Fruit fly (Drosophila melanogaster) whole organism, embryonic: Measurements from ENCODE around the gene Cad88C.
A peak's percentile ranks its signal among the peaks of the same experiment; 100 is the strongest.

Source experiments
- Ada2b ChIP-seq: fragments of 200-800 bp; sonication (Bioruptor generic); IDR thresholded peaks from 2 replicates; pipeline ENCODE4 v1.3.6; 2022; ENCODE audit warnings: missing biosample characterization, missing genetic modification characterization
- Adf1 ChIP-seq: fragments of 200-800 bp; sonication (Bioruptor generic); IDR thresholded peaks from 2 replicates; pipeline ENCODE4 v1.3.6; 2022; ENCODE audit warnings: missing biosample characterization, missing genetic modification characterization
- Bdp1 ChIP-seq: fragments of 200-800 bp; sonication (Bioruptor generic); optimal IDR thresholded peaks from 3 replicates; lab custom pipeline; 2016; ENCODE audit warnings: missing biosample characterization, missing genetic modification characterization
- CG10147 ChIP-seq: fragments of 200-800 bp; sonication (Bioruptor generic); optimal IDR thresholded peaks from 2 replicates; lab custom pipeline; 2019; ENCODE audit warnings: missing biosample characterization, mild to moderate bottlenecking, missing genetic modification characterization, moderate library complexity
- CG10565 ChIP-seq: fragments of 200-800 bp; sonication (Bioruptor generic); optimal IDR thresholded peaks from 3 replicates; lab custom pipeline; 2016; ENCODE audit warnings: missing biosample characterization, mild to moderate bottlenecking, missing genetic modification characterization
- CG12071 ChIP-seq: fragments of 200-800 bp; sonication (Bioruptor generic); optimal IDR thresholded peaks from 3 replicates; lab custom pipeline; 2018; ENCODE audit warnings: missing biosample characterization, mild to moderate bottlenecking, missing genetic modification characterization
- CG12104 ChIP-seq: fragments of 200-800 bp; sonication (Bioruptor generic); optimal IDR thresholded peaks from 3 replicates; lab custom pipeline; 2016; ENCODE audit warnings: missing biosample characterization, missing genetic modification characterization
- CG13424 ChIP-seq: fragments of 200-800 bp; sonication (Bioruptor generic); optimal IDR thresholded peaks from 2 replicates; lab custom pipeline; 2019; ENCODE audit warnings: missing biosample characterization, mild to moderate bottlenecking, missing genetic modification characterization, moderate library complexity
- CG14050 ChIP-seq: fragments of 200-800 bp; sonication (Bioruptor generic); IDR thresholded peaks from 3 replicates; pipeline ENCODE4 v1.3.6; 2022; ENCODE audit warnings: missing biosample characterization, missing genetic modification characterization
- CG15479 ChIP-seq: fragments of 200-800 bp; sonication (Bioruptor generic); optimal IDR thresholded peaks from 3 replicates; lab custom pipeline; 2019; ENCODE audit warnings: missing biosample characterization, mild to moderate bottlenecking, missing genetic modification characterization, moderate library complexity
- CG16813 ChIP-seq: fragments of 200-800 bp; sonication (Bioruptor generic); IDR thresholded peaks from 3 replicates; pipeline ENCODE4 v1.3.6; 2022; ENCODE audit warnings: missing biosample characterization, missing genetic modification characterization; ENCODE audit not compliant: partially characterized antibody
- CG32532 ChIP-seq: fragments of 200-800 bp; sonication (Bioruptor generic); IDR thresholded peaks from 2 replicates; pipeline ENCODE4 v1.3.6; 2022; ENCODE audit warnings: missing biosample characterization, missing genetic modification characterization
- CG33557 ChIP-seq: fragments of 200-800 bp; sonication (Bioruptor generic); optimal IDR thresholded peaks from 2 replicates; lab custom pipeline; 2019; ENCODE audit warnings: missing biosample characterization, mild to moderate bottlenecking, missing genetic modification characterization, moderate library complexity
- CG4360 ChIP-seq: fragments of 200-800 bp; sonication (Bioruptor generic); IDR thresholded peaks from 2 replicates; pipeline ENCODE4 v1.3.6; 2022; ENCODE audit warnings: missing biosample characterization, missing genetic modification characterization
- CG43689 ChIP-seq: fragments of 200-800 bp; sonication (Bioruptor generic); IDR thresholded peaks from 2 replicates; pipeline ENCODE4 v1.3.6; 2022; ENCODE audit warnings: missing biosample characterization, missing genetic modification characterization
- CG6813 ChIP-seq: fragments of 200-800 bp; sonication (Bioruptor generic); optimal IDR thresholded peaks from 2 replicates; lab custom pipeline; 2017; ENCODE audit warnings: missing biosample characterization, missing genetic modification characterization, mild to moderate bottlenecking, moderate library complexity, missing genetic modification reagents
- CG6854 ChIP-seq: fragments of 200-800 bp; sonication (Bioruptor generic); optimal IDR thresholded peaks from 3 replicates; lab custom pipeline; 2017; ENCODE audit warnings: missing biosample characterization, mild to moderate bottlenecking, missing genetic modification characterization
- CG7839 ChIP-seq: fragments of 200-800 bp; sonication (Bioruptor generic); optimal IDR thresholded peaks from 3 replicates; lab custom pipeline; 2018; ENCODE audit warnings: missing biosample characterization, mild to moderate bottlenecking, missing genetic modification characterization, moderate library complexity
- CG9817 ChIP-seq: fragments of 200-800 bp; sonication (Bioruptor generic); optimal IDR thresholded peaks from 2 replicates; lab custom pipeline; 2018; ENCODE audit warnings: missing biosample characterization, mild to moderate bottlenecking, missing genetic modification characterization, moderate library complexity
- CG9876 ChIP-seq: fragments of 200-800 bp; sonication (Bioruptor generic); optimal IDR thresholded peaks from 2 replicates; lab custom pipeline; 2016; ENCODE audit warnings: missing biosample characterization, missing genetic modification characterization
- Camta ChIP-seq: fragments of 200-800 bp; sonication (Bioruptor generic); optimal IDR thresholded peaks from 2 replicates; lab custom pipeline; 2016; ENCODE audit warnings: missing biosample characterization, missing genetic modification characterization
- D ChIP-seq, 2 experiments: fragments of 200-800 bp in 1 of 2; fragments of >200 bp in 1 of 2; sonication (Bioruptor generic) in 1 of 2; optimal IDR thresholded peaks; 2 replicates in 1 of 2; 3 replicates in 1 of 2; lab custom pipeline; 2017; ENCODE audit warnings: mild to moderate bottlenecking in 1 of 2, missing biosample characterization in 1 of 2, missing genetic modification characterization in 1 of 2, missing genetic modification reagents in 1 of 2
- Deaf1 ChIP-seq: fragments of 200-800 bp; optimal IDR thresholded peaks from 3 replicates; lab custom pipeline; 2019; ENCODE audit warnings: missing biosample characterization, mild to moderate bottlenecking, missing genetic modification characterization, moderate library complexity
- HmgZ ChIP-seq: fragments of 200-800 bp; sonication (Bioruptor generic); optimal IDR thresholded peaks from 2 replicates; lab custom pipeline; 2018; ENCODE audit warnings: missing biosample characterization, mild to moderate bottlenecking, missing genetic modification characterization
- MTF-1 ChIP-seq: fragments of 200-800 bp; sonication (Bioruptor generic); optimal IDR thresholded peaks from 2 replicates; lab custom pipeline; 2018; ENCODE audit warnings: missing biosample characterization, mild to moderate bottlenecking, missing genetic modification characterization, borderline replicate concordance
- Max ChIP-seq: fragments of 200-800 bp; sonication (Bioruptor generic); optimal IDR thresholded peaks from 2 replicates; lab custom pipeline; 2016; ENCODE audit warnings: missing biosample characterization, mild to moderate bottlenecking, missing genetic modification characterization
- Optix ChIP-seq: fragments of 200-800 bp; sonication (Bioruptor generic); IDR thresholded peaks from 3 replicates; pipeline ENCODE4 v1.3.6; 2022; ENCODE audit warnings: missing biosample characterization, missing genetic modification characterization
- Poxn ChIP-seq: fragments of 200-800 bp; sonication (Bioruptor generic); IDR thresholded peaks from 2 replicates; pipeline ENCODE4 v1.3.6; 2022; ENCODE audit warnings: missing biosample characterization, missing genetic modification characterization
- Ptx1 ChIP-seq: fragments of 200-800 bp; sonication (Bioruptor generic); IDR thresholded peaks from 2 replicates; pipeline ENCODE4 v1.3.6; 2022; ENCODE audit warnings: missing biosample characterization, missing genetic modification characterization
- Rx ChIP-seq: fragments of 200-800 bp; sonication (Bioruptor generic); IDR thresholded peaks from 2 replicates; pipeline ENCODE4 v1.3.6; 2022; ENCODE audit warnings: missing biosample characterization, missing genetic modification characterization
- Sin3A ChIP-seq: fragments of >200 bp; optimal IDR thresholded peaks from 2 replicates; lab custom pipeline; 2018
- Trl ChIP-seq, 3 experiments: fragments of >200 bp in 2 of 3; fragments of 200-800 bp in 1 of 3; sonication (Bioruptor generic) in 1 of 3; optimal IDR thresholded peaks; 2 replicates in 1 of 3; 3 replicates in 2 of 3; lab custom pipeline; 2016 to 2017; ENCODE audit warnings: missing biosample characterization in 1 of 3, missing genetic modification characterization in 1 of 3
- chm ChIP-seq: fragments of 200-800 bp; sonication (Bioruptor generic); IDR thresholded peaks from 2 replicates; pipeline ENCODE4 v1.3.6; 2022; ENCODE audit warnings: missing biosample characterization, missing genetic modification characterization
- fd96Cb ChIP-seq: fragments of 200-800 bp; sonication (Bioruptor generic); optimal IDR thresholded peaks from 2 replicates; lab custom pipeline; 2018; ENCODE audit warnings: missing biosample characterization, mild to moderate bottlenecking, missing genetic modification characterization, moderate library complexity
- gce ChIP-seq: fragments of 200-800 bp; sonication (Bioruptor generic); IDR thresholded peaks from 3 replicates; pipeline ENCODE4 v1.3.6; 2022; ENCODE audit warnings: missing biosample characterization, missing genetic modification characterization
- hb ChIP-seq: fragments of 200-800 bp; sonication (Bioruptor generic); IDR thresholded peaks from 3 replicates; pipeline ENCODE4 v1.3.6; 2022; ENCODE audit warnings: missing biosample characterization, missing genetic modification characterization; ENCODE audit not compliant: partially characterized antibody
- klu ChIP-seq: fragments of 200-800 bp; sonication (Bioruptor generic); IDR thresholded peaks from 2 replicates; pipeline ENCODE4 v1.3.6; 2022; ENCODE audit warnings: missing biosample characterization, missing genetic modification characterization
- knrl ChIP-seq: fragments of 200-800 bp; sonication (Bioruptor generic); IDR thresholded peaks from 3 replicates; pipeline ENCODE4 v1.3.6; 2022; ENCODE audit warnings: missing biosample characterization, missing genetic modification characterization; ENCODE audit not compliant: partially characterized antibody
- pan ChIP-seq, 4 experiments: fragments of >200 bp in 3 of 4; fragments of 200-800 bp in 1 of 4; sonication (Bioruptor generic) in 1 of 4; optimal IDR thresholded peaks in 3 of 4; IDR thresholded peaks in 1 of 4; 2 replicates each; pipeline versions ENCODE4 v1.3.6 to Lab custom; 2017 to 2022; ENCODE audit warnings: missing biosample characterization in 2 of 4, missing genetic modification characterization in 2 of 4, mixed read lengths in 1 of 4
- pho ChIP-seq: fragments of 200-800 bp; sonication (Bioruptor generic); optimal IDR thresholded peaks from 2 replicates; lab custom pipeline; 2016; ENCODE audit warnings: missing biosample characterization, missing genetic modification characterization
- pzg ChIP-seq: fragments of 200-800 bp; sonication (Bioruptor generic); optimal IDR thresholded peaks from 3 replicates; lab custom pipeline; 2018; ENCODE audit warnings: missing biosample characterization, mild to moderate bottlenecking, missing genetic modification characterization, moderate library complexity
- shn ChIP-seq: fragments of 200-800 bp; sonication (Bioruptor generic); optimal IDR thresholded peaks from 3 replicates; lab custom pipeline; 2016; ENCODE audit warnings: missing biosample characterization, missing genetic modification characterization
- sob ChIP-seq: fragments of 200-800 bp; sonication (Bioruptor generic); IDR thresholded peaks from 2 replicates; pipeline ENCODE4 v1.3.6; 2022; ENCODE audit warnings: missing biosample characterization, missing genetic modification characterization
- tin ChIP-seq: fragments of 200-800 bp; sonication (Bioruptor generic); optimal IDR thresholded peaks from 3 replicates; lab custom pipeline; 2016; ENCODE audit warnings: missing biosample characterization, missing genetic modification characterization
- toy ChIP-seq: fragments of 200-800 bp; sonication (Bioruptor generic); IDR thresholded peaks from 2 replicates; pipeline ENCODE4 v1.3.6; 2022; ENCODE audit warnings: missing biosample characterization, missing genetic modification characterization
- tup ChIP-seq: fragments of 200-800 bp; sonication (Bioruptor generic); optimal IDR thresholded peaks from 2 replicates; lab custom pipeline; 2016; ENCODE audit warnings: missing biosample characterization, mild to moderate bottlenecking, missing genetic modification characterization, moderate library complexity
- zf30C ChIP-seq: fragments of 200-800 bp; sonication (Bioruptor generic); optimal IDR thresholded peaks from 3 replicates; lab custom pipeline; 2018; ENCODE audit warnings: missing biosample characterization, mild to moderate bottlenecking, missing genetic modification characterization

Cad88C gene

DNA sequence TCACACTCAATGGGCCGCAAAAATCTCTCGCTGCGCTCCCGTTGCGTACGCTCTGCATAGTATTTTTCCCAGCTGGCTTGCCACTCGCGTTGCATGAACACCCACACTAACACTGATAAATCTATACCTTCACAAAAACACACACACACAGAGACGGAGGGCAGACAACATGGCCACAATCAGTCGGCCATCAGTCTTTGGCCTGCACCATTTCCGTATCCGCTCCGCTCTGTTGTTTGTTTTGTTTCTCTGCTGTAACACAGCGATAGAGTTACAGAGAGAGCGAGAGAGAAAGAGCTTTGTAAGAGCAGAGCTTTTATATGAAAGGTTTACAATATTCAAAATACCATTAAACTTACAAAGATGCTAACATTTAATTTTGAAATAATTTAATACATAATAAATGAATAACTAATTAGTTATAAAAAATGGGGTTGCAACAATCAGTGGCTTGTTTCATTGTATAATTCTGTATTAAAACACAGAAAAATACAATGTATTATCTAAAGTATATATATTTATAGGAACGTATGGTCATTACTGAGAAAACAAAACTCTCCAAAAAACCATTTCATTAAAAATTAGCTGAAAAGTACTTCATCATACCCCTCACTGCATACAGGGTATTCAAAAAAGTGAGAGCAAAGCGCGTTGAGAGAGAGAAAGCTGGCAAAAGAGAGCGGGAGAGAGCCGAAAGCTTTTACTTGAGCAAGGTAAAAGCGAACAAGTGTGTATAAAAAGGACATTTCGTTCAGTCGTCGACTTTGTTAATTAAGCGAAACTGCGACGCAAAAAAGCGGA is 21.2 kb upstream of the Cad88C start, which contains the start of gene CG14853 (continued):
- TF ChIP-seq hb (GFP tag; lab: Robert Waterston, UW), result no peak
- no peak for TF ChIP-seq CG10147 (GFP tag; lab: Kevin White, UChicago)
- TF ChIP-seq CG12104 (GFP tag; lab: Kevin White, UChicago), result peak; percentile 38
- TF ChIP-seq CG16813 (GFP tag; lab: Robert Waterston, UW), result no peak
- TF ChIP-seq CG9876 (GFP tag; lab: Kevin White, UChicago), result no peak
- peak; percentile 1 for TF ChIP-seq Max
- TF ChIP-seq CG4360 (GFP tag; lab: Robert Waterston, UW), result no peak
- no peak for TF ChIP-seq Optix (GFP tag; lab: Robert Waterston, UW)
- TF ChIP-seq CG33557 (GFP tag; lab: Kevin White, UChicago), result peak; percentile 25
- peak; percentile 61 to 76 for TF ChIP-seq Trl (optimal IDR thresholded peaks at IDR 0.05; lab: Kevin White, UChicago)
- TF ChIP-seq Trl (GFP tag; optimal IDR thresholded peaks at IDR 0.05; lab: Kevin White, UChicago), result no peak
- peak; percentile 32 for TF ChIP-seq tin (GFP tag; lab: Kevin White, UChicago)
- no peak for TF ChIP-seq pzg (GFP tag; lab: Kevin White, UChicago)
- peak; percentile 77; the same call in 2 of the 3 replicates for TF ChIP-seq gce (GFP tag; lab: Robert Waterston, UW)
- TF ChIP-seq tup (GFP tag; lab: Kevin White, UChicago), result no peak
- peak; percentile 1 for TF ChIP-seq CG15479 (GFP tag; lab: Kevin White, UChicago)
- peak; percentile 88 for TF ChIP-seq CG12071
- TF ChIP-seq D (optimal IDR thresholded peaks at IDR 0.05; lab: Kevin White, UChicago), result no peak
- peak; percentile 52 for TF ChIP-seq D (GFP tag; optimal IDR thresholded peaks at IDR 0.05; lab: Kevin White, UChicago)
- peak; percentile 93 for TF ChIP-seq CG7839 (tag; lab: Kevin White, UChicago)
- peak; percentile 86 for TF ChIP-seq CG6813 (GFP tag; lab: Kevin White, UChicago)
- TF ChIP-seq knrl (GFP tag; lab: Robert Waterston, UW), result no peak
- TF ChIP-seq Deaf1 (tag; lab: Kevin White, UChicago), result peak; percentile 60
- peak; percentile 58 for TF ChIP-seq CG43689 (GFP tag; lab: Robert Waterston, UW)
- peak; percentile 42; the same call in 1 of the 2 replicates for TF ChIP-seq Adf1
- TF ChIP-seq chm, result peak; percentile 78
- no peak for TF ChIP-seq CG10565
- TF ChIP-seq sob, result peak; percentile 66
- TF ChIP-seq Poxn, result no peak
- TF ChIP-seq Sin3A (lab: Kevin White, UChicago), result no peak
- peak; percentile 92 for TF ChIP-seq CG13424 (tag; lab: Kevin White, UChicago)
- no peak for TF ChIP-seq pan (optimal IDR thresholded peaks at IDR 0.05; lab: Kevin White, UChicago)
- peak in 1 of 2 experiments; percentile 87 for TF ChIP-seq pan (GFP tag; optimal IDR thresholded peaks at IDR 0.05 in 1 of 2, IDR thresholded peaks at IDR 0.05 in 1 of 2)
- TF ChIP-seq pho (GFP tag; lab: Kevin White, UChicago), result peak; percentile 6
- TF ChIP-seq HmgZ (tag; lab: Kevin White, UChicago), result peak; percentile 71
- peak; percentile 84 for TF ChIP-seq MTF-1 (GFP tag; lab: Kevin White, UChicago)
- TF ChIP-seq Ptx1 (GFP tag; lab: Robert Waterston, UW), result peak; percentile 76
- TF ChIP-seq Rx (GFP tag; lab: Robert Waterston, UW), result peak; percentile 61
- TF ChIP-seq klu, result peak; percentile 44; the same call in 1 of the 2 replicates
- peak; percentile 61 for TF ChIP-seq CG6854 (GFP tag; lab: Kevin White, UChicago)
- peak; percentile 64 for TF ChIP-seq fd96Cb (tag; lab: Kevin White, UChicago)
- peak; percentile 48 for TF ChIP-seq CG9817
- peak; percentile 9 for TF ChIP-seq shn (GFP tag; lab: Kevin White, UChicago)
- TF ChIP-seq Bdp1, result no peak
- peak; percentile 76 for TF ChIP-seq CG32532 (GFP tag; lab: Robert Waterston, UW)
- no peak for TF ChIP-seq zf30C (GFP tag; lab: Kevin White, UChicago)
- no peak for TF ChIP-seq toy (GFP tag; lab: Robert Waterston, UW)
- no peak for TF ChIP-seq Camta (GFP tag; lab: Kevin White, UChicago)
- peak; percentile 53; the same call in 1 of the 2 replicates for TF ChIP-seq Ada2b
- TF ChIP-seq CG14050 (GFP tag; lab: Robert Waterston, UW), result peak; percentile 80
